Fruit fly (Drosophila melanogaster): ENCODE measurements around the gene Nuf2.

DNA sequence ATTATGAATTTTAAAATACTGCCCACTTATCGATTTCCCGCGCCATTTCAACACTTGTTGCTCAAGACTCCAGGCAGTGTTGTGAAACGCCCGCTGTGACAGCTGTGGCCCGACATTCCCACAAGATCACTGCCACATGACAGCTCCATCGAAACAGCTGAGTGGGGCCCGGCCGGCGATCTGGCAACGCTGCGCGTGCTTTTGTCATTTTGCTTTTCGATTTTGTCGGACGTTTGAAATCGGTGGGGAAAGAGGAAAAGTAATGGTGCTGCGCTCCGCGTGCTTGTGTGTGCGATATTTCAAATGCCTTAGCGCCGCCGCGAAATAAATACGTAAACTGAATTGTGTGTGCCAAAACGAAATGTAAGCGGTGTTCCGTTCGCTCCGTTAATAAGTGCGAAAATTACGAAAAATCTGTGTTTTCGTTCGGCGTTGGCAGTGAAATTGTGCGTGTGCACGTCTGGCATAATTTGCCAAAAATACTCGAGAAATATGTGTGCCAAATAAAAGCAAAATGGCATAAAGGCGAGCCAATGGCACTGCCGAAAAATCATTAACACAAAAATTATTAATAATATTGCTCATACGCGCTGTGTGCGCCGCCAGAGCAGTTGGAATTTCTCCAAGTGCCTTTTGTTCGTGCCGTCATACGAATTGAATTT, 23.4 kb downstream of the Nuf2 start:
- TF ChIP-seq ttk (optimal IDR thresholded peaks at IDR 0.05): no peak
- no peak for TF ChIP-seq psq (optimal IDR thresholded peaks at IDR 0.05)
- TF ChIP-seq insv (optimal IDR thresholded peaks at IDR 0.05): no peak
- TF ChIP-seq h (optimal IDR thresholded peaks at IDR 0.05): no peak
- TF ChIP-seq Sin3A (optimal IDR thresholded peaks at IDR 0.05): no peak
